Worm (Caenorhabditis elegans) whole organism, L4 larva: ENCODE results near the gene F11C7.6.

Source experiments
- F49E8.2 ChIP-seq: sonication (generic microtip); optimal IDR thresholded peaks from 2 replicates; lab custom pipeline; 2016; ENCODE audit warnings: missing compliant biosample characterization, mild to moderate bottlenecking, missing genetic modification characterization, borderline replicate concordance
- T20F7.1 ChIP-seq: fragments of 200-800 bp; sonication (Bioruptor generic); optimal IDR thresholded peaks from 2 replicates; lab custom pipeline; 2018; ENCODE audit warnings: mild to moderate bottlenecking, missing genetic modification characterization, missing compliant biosample characterization
- Y75B8A.6 ChIP-seq: fragments of 200-800 bp; sonication (Bioruptor generic); IDR thresholded peaks from 2 replicates; pipeline ENCODE4 v1.3.6; 2022; ENCODE audit warnings: missing genetic modification reagents, missing genetic modification characterization, missing compliant biosample characterization
- ZK337.2 ChIP-seq: fragments of 200-800 bp; sonication (Bioruptor generic); IDR thresholded peaks from 2 replicates; pipeline ENCODE4 v1.3.6; 2022; ENCODE audit warnings: missing genetic modification reagents, missing genetic modification characterization, missing compliant biosample characterization
- aly-2 ChIP-seq: sonication (generic microtip); optimal IDR thresholded peaks from 2 replicates; lab custom pipeline; 2018; ENCODE audit warnings: missing biosample characterization, missing genetic modification characterization
- cey-2 ChIP-seq: sonication (generic microtip); optimal IDR thresholded peaks from 3 replicates; lab custom pipeline; 2017; ENCODE audit warnings: missing genetic modification characterization, mild to moderate bottlenecking, missing compliant biosample characterization, antibody characterized with exemption, borderline replicate concordance; ENCODE audit not compliant: insufficient read depth
- daf-12 ChIP-seq: fragments of 150-350 bp; optimal IDR thresholded peaks from 2 replicates; lab custom pipeline; 2014; ENCODE audit warnings: missing biosample characterization, missing genetic modification reagents, missing genetic modification characterization
- duxl-1 ChIP-seq: sonication (generic microtip); optimal IDR thresholded peaks from 2 replicates; lab custom pipeline; 2016; ENCODE audit warnings: mild to moderate bottlenecking, missing genetic modification characterization, moderate library complexity, missing compliant biosample characterization; ENCODE audit not compliant: poor library complexity
- hlh-11 ChIP-seq: fragments of 200-800 bp; sonication (Bioruptor generic); optimal IDR thresholded peaks from 2 replicates; lab custom pipeline; 2018; ENCODE audit warnings: mild to moderate bottlenecking, missing genetic modification characterization, missing compliant biosample characterization
- hlh-30 ChIP-seq: sonication (generic microtip); optimal IDR thresholded peaks from 2 replicates; lab custom pipeline; 2017; ENCODE audit warnings: antibody characterized with exemption, mild to moderate bottlenecking, missing genetic modification characterization, missing compliant biosample characterization; ENCODE audit not compliant: insufficient read depth
- lin-1 ChIP-seq: fragments of 200-800 bp; sonication (Bioruptor generic); IDR thresholded peaks from 2 replicates; pipeline ENCODE4 v1.3.6; 2022; ENCODE audit warnings: missing genetic modification reagents, missing genetic modification characterization, missing compliant biosample characterization
- lsy-2 ChIP-seq, 2 experiments: fragments of 150-350 bp in 1 of 2; sonication (generic microtip) in 1 of 2; optimal IDR thresholded peaks; 2 replicates each; lab custom pipeline; 2014 to 2017; ENCODE audit warnings: missing biosample characterization in 2 of 2, missing genetic modification characterization in 2 of 2
- madf-5 ChIP-seq, 2 experiments: fragments of 200-800 bp; sonication (Bioruptor generic); IDR thresholded peaks; 2 replicates each; pipeline ENCODE4 v1.3.6; 2022; ENCODE audit warnings: missing compliant biosample characterization in 2 of 2, missing genetic modification characterization in 2 of 2
- madf-9 ChIP-seq: fragments of 200-800 bp; sonication (Bioruptor generic); conservative IDR thresholded peaks from 2 replicates; pipeline ENCODE4 v1.3.6; 2022; ENCODE audit warnings: missing genetic modification reagents, missing genetic modification characterization, missing compliant biosample characterization
- mdl-1 ChIP-seq, 2 experiments: fragments of 150-350 bp in 1 of 2; sonication (generic microtip) in 1 of 2; optimal IDR thresholded peaks; 2 replicates each; lab custom pipeline; 2014 to 2017; ENCODE audit warnings: missing biosample characterization in 2 of 2, missing genetic modification characterization in 2 of 2
- mdt-29 ChIP-seq: fragments of 200-800 bp; sonication (Bioruptor generic); IDR thresholded peaks from 2 replicates; pipeline ENCODE4 v1.3.6; 2022; ENCODE audit warnings: missing genetic modification reagents, missing genetic modification characterization, missing compliant biosample characterization
- mep-1 ChIP-seq: fragments of 150-350 bp; sonication (generic microtip); optimal IDR thresholded peaks from 3 replicates; lab custom pipeline; 2014; ENCODE audit warnings: missing biosample characterization, missing genetic modification characterization
- mes-2 ChIP-seq: sonication (generic microtip); optimal IDR thresholded peaks from 2 replicates; lab custom pipeline; 2016; ENCODE audit warnings: missing genotype, mild to moderate bottlenecking, missing genetic modification characterization, missing compliant biosample characterization; ENCODE audit not compliant: poor library complexity, severe bottlenecking
- mxl-3 ChIP-seq: fragments of 200-800 bp; sonication (Bioruptor generic); optimal IDR thresholded peaks from 2 replicates; lab custom pipeline; 2018; ENCODE audit warnings: mild to moderate bottlenecking, missing genetic modification characterization, missing compliant biosample characterization
- nhr-102 ChIP-seq: sonication (generic microtip); optimal IDR thresholded peaks from 2 replicates; lab custom pipeline; 2016; ENCODE audit warnings: mild to moderate bottlenecking, missing genetic modification characterization, moderate library complexity, missing compliant biosample characterization
- nhr-28 ChIP-seq: fragments of 150-350 bp; optimal IDR thresholded peaks from 2 replicates; lab custom pipeline; 2014; ENCODE audit warnings: missing biosample characterization, missing genetic modification characterization
- nhr-48 ChIP-seq: sonication (generic microtip); optimal IDR thresholded peaks from 2 replicates; lab custom pipeline; 2016; ENCODE audit warnings: mild to moderate bottlenecking, missing genetic modification characterization, missing compliant biosample characterization
- nhr-76 ChIP-seq: fragments of 150-350 bp; optimal IDR thresholded peaks from 2 replicates; lab custom pipeline; 2014; ENCODE audit warnings: missing biosample characterization, missing genetic modification characterization
- saeg-2 ChIP-seq: fragments of 200-800 bp; sonication (Bioruptor generic); IDR thresholded peaks from 2 replicates; pipeline ENCODE4 v1.3.6; 2022; ENCODE audit warnings: missing genetic modification reagents, missing genetic modification characterization, missing compliant biosample characterization
- sdz-12 ChIP-seq: fragments of 200-800 bp; sonication (Bioruptor generic); optimal IDR thresholded peaks from 2 replicates; lab custom pipeline; 2018; ENCODE audit warnings: mild to moderate bottlenecking, missing genetic modification characterization, missing compliant biosample characterization
- unc-130 ChIP-seq: sonication (generic microtip); optimal IDR thresholded peaks from 2 replicates; lab custom pipeline; 2016; ENCODE audit warnings: missing genetic modification reagents, missing genetic modification characterization, missing compliant biosample characterization
- unc-39 ChIP-seq: sonication (generic microtip); optimal IDR thresholded peaks from 2 replicates; lab custom pipeline; 2017; ENCODE audit warnings: missing biosample characterization, missing genetic modification characterization
- unc-62 ChIP-seq, 3 experiments: fragments of 150-350 bp in 1 of 3; sonication (generic microtip); optimal IDR thresholded peaks in 2 of 3; peaks in 1 of 3; 1 replicate in 1 of 3; 2 replicates in 2 of 3; lab custom pipeline; 2014 to 2017; ENCODE audit warnings: missing biosample characterization in 3 of 3, missing genetic modification characterization in 3 of 3, missing genetic modification reagents in 3 of 3, missing genotype in 1 of 3
- vab-7 ChIP-seq: fragments of 200-800 bp; sonication (Bioruptor generic); IDR thresholded peaks from 2 replicates; pipeline ENCODE4 v1.3.6; 2022; ENCODE audit warnings: missing genetic modification reagents, missing genetic modification characterization, missing compliant biosample characterization
- zfp-2 ChIP-seq: sonication (generic microtip); optimal IDR thresholded peaks from 2 replicates; lab custom pipeline; 2016; ENCODE audit warnings: mild to moderate bottlenecking, missing genetic modification characterization, missing compliant biosample characterization
- ztf-7 ChIP-seq: fragments of 150-350 bp; optimal IDR thresholded peaks from 2 replicates; lab custom pipeline; 2014; ENCODE audit warnings: missing biosample characterization, missing genetic modification characterization

Gene F11C7.6

ce11 chrX:17420585-17421459, 19.5 kb downstream of the F11C7.6 start (continued):
- TF ChIP-seq saeg-2 (GFP tag; lab: Robert Waterston, UW): 0 out of 2 replicates have a peak, but pooled peaks have one; percentile 61
- TF ChIP-seq mdt-29 (GFP tag; lab: Robert Waterston, UW): peak; percentile 50; the same call in 1 of the 2 replicates
- no peak for TF ChIP-seq duxl-1 (tag; lab: Kevin White, UChicago)
- no peak for TF ChIP-seq zfp-2 (tag; lab: Kevin White, UChicago)
- TF ChIP-seq aly-2 (tag; lab: Kevin White, UChicago): no peak
- TF ChIP-seq daf-12 (tag; lab: Kevin White, UChicago): no peak
- TF ChIP-seq ztf-7 (tag; lab: Kevin White, UChicago): no peak
- TF ChIP-seq madf-9: no peak
- TF ChIP-seq Y75B8A.6 (GFP tag; lab: Robert Waterston, UW): no peak
- no peak for TF ChIP-seq ZK337.2
- peak in 1 of 2 experiments; percentile 75 for TF ChIP-seq unc-62 (GFP tag; optimal IDR thresholded peaks at IDR 0.05 in 1 of 2; lab: Kevin White, UChicago)
- no peak for TF ChIP-seq unc-62 (tag; optimal IDR thresholded peaks at IDR 0.05; lab: Kevin White, UChicago)
- TF ChIP-seq sdz-12: no peak
- TF ChIP-seq lin-1 (GFP tag; lab: Robert Waterston, UW): no peak
- TF ChIP-seq mdl-1 (tag; optimal IDR thresholded peaks at IDR 0.05; lab: Kevin White, UChicago): no peak
- TF ChIP-seq T20F7.1 (GFP tag; lab: Kevin White, UChicago): no peak
- no peak for TF ChIP-seq nhr-76
- TF ChIP-seq unc-130 (GFP tag; lab: Kevin White, UChicago): no peak

ce11 chrX:17421532-17422078, 20.2 kb downstream of the F11C7.6 start, which contains the start of gene osm-11:
Gene osm-11 (minus strand): TSS chrX:17421582.
- TF ChIP-seq mxl-3: peak; percentile 6
- no peak for TF ChIP-seq mep-1 (tag; lab: Kevin White, UChicago)
- no peak for TF ChIP-seq lsy-2 (tag; optimal IDR thresholded peaks at IDR 0.05; lab: Kevin White, UChicago)
- peak; percentile 10 for TF ChIP-seq mes-2 (tag; lab: Kevin White, UChicago)
- no peak for TF ChIP-seq vab-7 (GFP tag; lab: Robert Waterston, UW)
- peak; percentile 51 for TF ChIP-seq hlh-11
- peak in 1 of 2 experiments; percentile 98 for TF ChIP-seq unc-62 (GFP tag; optimal IDR thresholded peaks at IDR 0.05 in 1 of 2; lab: Kevin White, UChicago)
- TF ChIP-seq unc-62 (tag; optimal IDR thresholded peaks at IDR 0.05; lab: Kevin White, UChicago): no peak
- peak in 1 of 2 experiments; percentile 50 for TF ChIP-seq mdl-1 (tag; optimal IDR thresholded peaks at IDR 0.05; lab: Kevin White, UChicago)
- peak; percentile 87 for TF ChIP-seq nhr-48 (tag; lab: Kevin White, UChicago)
- peak; percentile 87 for TF ChIP-seq nhr-28 (tag; lab: Kevin White, UChicago)
- no peak for TF ChIP-seq nhr-102
- no peak for TF ChIP-seq F49E8.2
- TF ChIP-seq zfp-2 (tag; lab: Kevin White, UChicago): no peak
- TF ChIP-seq unc-39: no peak
- 0 out of 4 replicates have a peak, but pooled peaks of 1 of the 2 experiments have one; percentile 11 for TF ChIP-seq madf-5 (GFP tag; IDR thresholded peaks at IDR 0.05; lab: Robert Waterston, UW)

- TF ChIP-seq hlh-11 (peak; percentile 11), hlh-30 (tag; lab: Kevin White, UChicago) (peak; percentile 41), unc-62 (GFP tag; optimal IDR thresholded peaks at IDR 0.05 in 1 of 2; lab: Kevin White, UChicago) (peak in 1 of 2 experiments; percentile 91), unc-62 (tag; optimal IDR thresholded peaks at IDR 0.05; lab: Kevin White, UChicago) (no peak), cey-2 (tag; lab: Kevin White, UChicago) (no peak)
These were observed 21.2 kb downstream of the F11C7.6 start for ce11 chrX:17422593-17422992.
